Fruit fly (Drosophila melanogaster) whole organism, embryonic: ENCODE measurements around the gene CG8191.

Experiments
- Atf-2 ChIP-seq: fragments of 200-800 bp; sonication (Bioruptor generic); optimal IDR thresholded peaks from 2 replicates; lab custom pipeline; 2016; ENCODE audit warnings: missing biosample characterization, missing genetic modification characterization
- Bdp1 ChIP-seq: fragments of 200-800 bp; sonication (Bioruptor generic); optimal IDR thresholded peaks from 3 replicates; lab custom pipeline; 2016; ENCODE audit warnings: missing biosample characterization, missing genetic modification characterization
- CG10321 ChIP-seq: fragments of 200-800 bp; sonication (Bioruptor generic); IDR thresholded peaks from 2 replicates; pipeline ENCODE4 v1.3.6; 2022; ENCODE audit warnings: missing biosample characterization, missing genetic modification characterization
- CG11247 ChIP-seq: fragments of 200-800 bp; sonication (Bioruptor generic); IDR thresholded peaks from 2 replicates; pipeline ENCODE4 v1.3.6; 2022; ENCODE audit warnings: missing biosample characterization, missing genetic modification characterization
- CG11456 ChIP-seq: fragments of 200-800 bp; sonication (Bioruptor generic); IDR thresholded peaks from 3 replicates; pipeline ENCODE4 v1.3.6; 2022; ENCODE audit warnings: missing biosample characterization, missing genetic modification characterization
- CG11560 ChIP-seq: fragments of 200-800 bp; sonication (Bioruptor generic); IDR thresholded peaks from 3 replicates; pipeline ENCODE4 v1.3.6; 2022; ENCODE audit warnings: missing biosample characterization, missing genetic modification characterization
- CG12071 ChIP-seq: fragments of 200-800 bp; sonication (Bioruptor generic); optimal IDR thresholded peaks from 3 replicates; lab custom pipeline; 2018; ENCODE audit warnings: missing biosample characterization, mild to moderate bottlenecking, missing genetic modification characterization
- CG12659 ChIP-seq: fragments of 200-800 bp; sonication (Bioruptor generic); optimal IDR thresholded peaks from 3 replicates; lab custom pipeline; 2017; ENCODE audit warnings: mild to moderate bottlenecking, missing biosample characterization, missing genetic modification reagents, missing genetic modification characterization
- CG13123 ChIP-seq: fragments of 200-800 bp; sonication (Bioruptor generic); optimal IDR thresholded peaks from 2 replicates; lab custom pipeline; 2016; ENCODE audit warnings: missing biosample characterization, missing genetic modification characterization
- CG1647 ChIP-seq: fragments of 200-800 bp; sonication (Bioruptor generic); optimal IDR thresholded peaks from 3 replicates; lab custom pipeline; 2016; ENCODE audit warnings: missing biosample characterization, missing genetic modification characterization
- CG18011 ChIP-seq: fragments of 200-800 bp; sonication (Bioruptor generic); optimal IDR thresholded peaks from 2 replicates; lab custom pipeline; 2017; ENCODE audit warnings: missing biosample characterization, missing genetic modification characterization, mild to moderate bottlenecking, moderate library complexity, missing genotype
- CG1832 ChIP-seq: fragments of 200-800 bp; sonication (Bioruptor generic); optimal IDR thresholded peaks from 2 replicates; lab custom pipeline; 2017; ENCODE audit warnings: missing biosample characterization, mild to moderate bottlenecking, missing genetic modification characterization, inconsistent platforms
- CG18619 ChIP-seq: fragments of 200-800 bp; sonication (Bioruptor generic); optimal IDR thresholded peaks from 3 replicates; lab custom pipeline; 2017; ENCODE audit warnings: missing biosample characterization, mild to moderate bottlenecking, missing genetic modification characterization
- CG3163 ChIP-seq: fragments of 200-800 bp; sonication (Bioruptor generic); optimal IDR thresholded peaks from 3 replicates; lab custom pipeline; 2016; ENCODE audit warnings: missing biosample characterization, missing genetic modification characterization
- CG3847 ChIP-seq: fragments of 200-800 bp; sonication (Bioruptor generic); IDR thresholded peaks from 2 replicates; pipeline ENCODE4 v1.3.6; 2022; ENCODE audit warnings: missing biosample characterization, missing genetic modification characterization
- CG4617 ChIP-seq: fragments of 200-800 bp; sonication (Bioruptor generic); optimal IDR thresholded peaks from 3 replicates; lab custom pipeline; 2016; ENCODE audit warnings: missing biosample characterization, missing genetic modification characterization, borderline replicate concordance
- CG7271 ChIP-seq: fragments of 200-800 bp; sonication (Bioruptor generic); optimal IDR thresholded peaks from 2 replicates; lab custom pipeline; 2018; ENCODE audit warnings: missing biosample characterization, mild to moderate bottlenecking, missing genetic modification characterization, moderate library complexity
- CoRest ChIP-seq: fragments of 200-800 bp; sonication (Bioruptor generic); optimal IDR thresholded peaks from 3 replicates; lab custom pipeline; 2018; ENCODE audit warnings: missing biosample characterization, mild to moderate bottlenecking, missing genetic modification characterization, moderate library complexity
- D19A ChIP-seq: fragments of 200-800 bp; optimal IDR thresholded peaks from 3 replicates; lab custom pipeline; 2019; ENCODE audit warnings: missing biosample characterization, mild to moderate bottlenecking, missing genetic modification characterization, moderate library complexity
- Gug ChIP-seq: fragments of 200-800 bp; sonication (Bioruptor generic); IDR thresholded peaks from 4 replicates; pipeline ENCODE4 v1.3.6; 2022; ENCODE audit warnings: missing biosample characterization, missing genetic modification characterization
- Hey ChIP-seq: fragments of 200-800 bp; sonication (Bioruptor generic); optimal IDR thresholded peaks from 3 replicates; lab custom pipeline; 2018; ENCODE audit warnings: missing biosample characterization, mild to moderate bottlenecking, missing genetic modification characterization
- Hmx ChIP-seq: fragments of 200-800 bp; sonication (Bioruptor generic); optimal IDR thresholded peaks from 2 replicates; lab custom pipeline; 2016; ENCODE audit warnings: missing biosample characterization, missing genetic modification characterization
- Lhr ChIP-seq: fragments of 200-800 bp; sonication (Bioruptor generic); optimal IDR thresholded peaks from 3 replicates; lab custom pipeline; 2017; ENCODE audit warnings: mild to moderate bottlenecking, missing biosample characterization, missing genetic modification reagents, missing genetic modification characterization
- Lim3 ChIP-seq: fragments of 200-800 bp; sonication (Bioruptor generic); IDR thresholded peaks from 2 replicates; pipeline ENCODE4 v1.3.6; 2022; ENCODE audit warnings: missing biosample characterization, missing genetic modification characterization
- Lpt ChIP-seq: fragments of >200 bp; optimal IDR thresholded peaks from 2 replicates; lab custom pipeline; 2018; ENCODE audit warnings: missing biosample characterization, missing genetic modification characterization
- Nf-YB ChIP-seq: fragments of 200-800 bp; sonication (Bioruptor generic); optimal IDR thresholded peaks from 3 replicates; lab custom pipeline; 2019; ENCODE audit warnings: missing biosample characterization, mild to moderate bottlenecking, missing genetic modification characterization, moderate library complexity
- Poxn ChIP-seq: fragments of 200-800 bp; sonication (Bioruptor generic); IDR thresholded peaks from 2 replicates; pipeline ENCODE4 v1.3.6; 2022; ENCODE audit warnings: missing biosample characterization, missing genetic modification characterization
- Rx ChIP-seq: fragments of 200-800 bp; sonication (Bioruptor generic); IDR thresholded peaks from 2 replicates; pipeline ENCODE4 v1.3.6; 2022; ENCODE audit warnings: missing biosample characterization, missing genetic modification characterization
- Sox102F ChIP-seq: fragments of 200-800 bp; sonication (Bioruptor generic); optimal IDR thresholded peaks from 2 replicates; lab custom pipeline; 2018; ENCODE audit warnings: missing biosample characterization, mild to moderate bottlenecking, missing genetic modification characterization, moderate library complexity
- Trl ChIP-seq, 3 experiments: fragments of >200 bp in 2 of 3; fragments of 200-800 bp in 1 of 3; sonication (Bioruptor generic) in 1 of 3; optimal IDR thresholded peaks; 2 replicates in 1 of 3; 3 replicates in 2 of 3; lab custom pipeline; 2016 to 2017; ENCODE audit warnings: missing biosample characterization in 1 of 3, missing genetic modification characterization in 1 of 3
- bbx ChIP-seq: fragments of 200-800 bp; sonication (Bioruptor generic); IDR thresholded peaks from 2 replicates; pipeline ENCODE4 v1.3.6; 2022; ENCODE audit warnings: missing biosample characterization, missing genetic modification characterization; ENCODE audit not compliant: partially characterized antibody
- cwo ChIP-seq: fragments of 200-800 bp; sonication (Bioruptor generic); optimal IDR thresholded peaks from 3 replicates; lab custom pipeline; 2017; ENCODE audit warnings: missing biosample characterization, missing genetic modification characterization, mild to moderate bottlenecking, moderate library complexity, missing genetic modification reagents
- dan ChIP-seq: fragments of 200-800 bp; sonication (Bioruptor generic); IDR thresholded peaks from 2 replicates; pipeline ENCODE4 v1.3.6; 2022; ENCODE audit warnings: missing biosample characterization, missing genetic modification characterization
- eyg ChIP-seq: fragments of 200-800 bp; sonication (Bioruptor generic); optimal IDR thresholded peaks from 3 replicates; lab custom pipeline; 2016; ENCODE audit warnings: missing biosample characterization, missing genetic modification characterization
- fd3F ChIP-seq: fragments of 200-800 bp; sonication (Bioruptor generic); optimal IDR thresholded peaks from 2 replicates; lab custom pipeline; 2018; ENCODE audit warnings: missing biosample characterization, mild to moderate bottlenecking, missing genetic modification characterization, moderate library complexity
- fd96Cb ChIP-seq: fragments of 200-800 bp; sonication (Bioruptor generic); optimal IDR thresholded peaks from 2 replicates; lab custom pipeline; 2018; ENCODE audit warnings: missing biosample characterization, mild to moderate bottlenecking, missing genetic modification characterization, moderate library complexity
- gsb ChIP-seq: fragments of 200-800 bp; sonication (Bioruptor generic); IDR thresholded peaks from 2 replicates; pipeline ENCODE4 v1.3.6; 2022; ENCODE audit warnings: missing biosample characterization, missing genetic modification characterization
- jigr1 ChIP-seq: fragments of 200-800 bp; sonication (Bioruptor generic); IDR thresholded peaks from 3 replicates; pipeline ENCODE4 v1.3.6; 2022; ENCODE audit warnings: missing biosample characterization, missing genetic modification characterization
- jumu ChIP-seq: fragments of 200-800 bp; sonication (Bioruptor generic); optimal IDR thresholded peaks from 3 replicates; lab custom pipeline; 2016; ENCODE audit warnings: missing biosample characterization, missing genetic modification characterization
- lmd ChIP-seq: fragments of 200-800 bp; sonication (Bioruptor generic); IDR thresholded peaks from 2 replicates; pipeline ENCODE4 v1.3.6; 2022; ENCODE audit warnings: missing biosample characterization, missing genetic modification characterization
- nmo ChIP-seq: fragments of 200-800 bp; sonication (Bioruptor generic); optimal IDR thresholded peaks from 2 replicates; lab custom pipeline; 2018; ENCODE audit warnings: missing biosample characterization, mild to moderate bottlenecking, missing genetic modification characterization, moderate library complexity
- pfk ChIP-seq: fragments of 200-800 bp; sonication (Bioruptor generic); optimal IDR thresholded peaks from 2 replicates; lab custom pipeline; 2018; ENCODE audit warnings: missing biosample characterization, mild to moderate bottlenecking, missing genetic modification characterization, moderate library complexity
- pros ChIP-seq: fragments of 200-800 bp; sonication (Bioruptor generic); optimal IDR thresholded peaks from 3 replicates; lab custom pipeline; 2019; ENCODE audit warnings: missing biosample characterization, mild to moderate bottlenecking, missing genetic modification characterization, moderate library complexity
- repo ChIP-seq: fragments of 200-800 bp; sonication (Bioruptor generic); optimal IDR thresholded peaks from 2 replicates; lab custom pipeline; 2016; ENCODE audit warnings: missing biosample characterization, missing genetic modification characterization
- sc ChIP-seq, 3 experiments: fragments of >200 bp in 2 of 3; fragments of 200-800 bp in 1 of 3; sonication (Bioruptor generic) in 1 of 3; optimal IDR thresholded peaks; 2 replicates in 2 of 3; 3 replicates in 1 of 3; lab custom pipeline; 2017; ENCODE audit warnings: mild to moderate bottlenecking in 1 of 3, missing biosample characterization in 1 of 3, missing genetic modification characterization in 1 of 3, missing genetic modification reagents in 1 of 3
- shn ChIP-seq: fragments of 200-800 bp; sonication (Bioruptor generic); optimal IDR thresholded peaks from 3 replicates; lab custom pipeline; 2016; ENCODE audit warnings: missing biosample characterization, missing genetic modification characterization
- sug ChIP-seq: fragments of 200-800 bp; optimal IDR thresholded peaks from 2 replicates; lab custom pipeline; 2019; ENCODE audit warnings: missing biosample characterization, mild to moderate bottlenecking, missing genetic modification characterization, moderate library complexity
- tll ChIP-seq, 2 experiments: fragments of 200-800 bp in 1 of 2; fragments of >200 bp in 1 of 2; sonication (Bioruptor generic) in 1 of 2; optimal IDR thresholded peaks; 2 replicates each; lab custom pipeline; 2017 to 2019; ENCODE audit warnings: missing biosample characterization in 2 of 2, missing genetic modification characterization in 2 of 2, mild to moderate bottlenecking in 1 of 2, moderate library complexity in 1 of 2
- yki ChIP-seq: fragments of >200 bp; optimal IDR thresholded peaks from 3 replicates; lab custom pipeline; 2018

The CG8191 gene

dm6 chrX:15760447-15761297, 28.7 kb downstream of the CG8191 start, which contains the start of the genes Graf and mRpL3 (continued):
- no peak for TF ChIP-seq jumu (GFP tag; lab: Kevin White, UChicago)
- TF ChIP-seq CG3847, result no peak
- TF ChIP-seq CG13123 (GFP tag; lab: Kevin White, UChicago), result no peak
- TF ChIP-seq CoRest (tag; lab: Kevin White, UChicago), result no peak
- no peak for TF ChIP-seq CG7271 (tag; lab: Kevin White, UChicago)
- no peak for TF ChIP-seq CG4617
- no peak for TF ChIP-seq sug (tag; lab: Kevin White, UChicago)
- no peak for TF ChIP-seq sc (optimal IDR thresholded peaks at IDR 0.05; lab: Kevin White, UChicago)
- TF ChIP-seq sc (GFP tag; optimal IDR thresholded peaks at IDR 0.05; lab: Kevin White, UChicago), result no peak
- TF ChIP-seq Atf-2, result no peak
- TF ChIP-seq jigr1 (GFP tag; lab: Robert Waterston, UW), result no peak
- no peak for TF ChIP-seq pros (GFP tag; lab: Kevin White, UChicago)
- no peak for TF ChIP-seq Hey (tag; lab: Kevin White, UChicago)
- no peak for TF ChIP-seq D19A (tag; lab: Kevin White, UChicago)
- no peak for TF ChIP-seq CG3163 (GFP tag; lab: Kevin White, UChicago)
- TF ChIP-seq CG11456 (GFP tag; lab: Robert Waterston, UW), result no peak
- no peak for TF ChIP-seq Trl (optimal IDR thresholded peaks at IDR 0.05; lab: Kevin White, UChicago)
- TF ChIP-seq Trl (GFP tag; optimal IDR thresholded peaks at IDR 0.05; lab: Kevin White, UChicago), result no peak
- TF ChIP-seq eyg (GFP tag; lab: Kevin White, UChicago), result no peak
- peak in 1 of 2 experiments; percentile 2 for TF ChIP-seq tll (GFP tag; optimal IDR thresholded peaks at IDR 0.05; lab: Kevin White, UChicago)
- TF ChIP-seq Lhr (GFP tag; lab: Kevin White, UChicago), result no peak
- TF ChIP-seq Gug (GFP tag; lab: Robert Waterston, UW), result no peak
- peak; percentile 89 for TF ChIP-seq pfk
- no peak for TF ChIP-seq yki
- TF ChIP-seq CG12659 (GFP tag; lab: Kevin White, UChicago), result peak; percentile 8
- TF ChIP-seq CG18011 (GFP tag; lab: Kevin White, UChicago), result no peak
- TF ChIP-seq repo, result no peak
- no peak for TF ChIP-seq Rx (GFP tag; lab: Robert Waterston, UW)
- TF ChIP-seq CG10321 (GFP tag; lab: Robert Waterston, UW), result no peak
- TF ChIP-seq shn (GFP tag; lab: Kevin White, UChicago), result no peak
- peak; percentile 17 for TF ChIP-seq nmo (GFP tag; lab: Kevin White, UChicago)
- no peak for TF ChIP-seq fd3F (GFP tag; lab: Kevin White, UChicago)
- no peak for TF ChIP-seq CG12071 (GFP tag; lab: Kevin White, UChicago)
- no peak for TF ChIP-seq gsb
- no peak for TF ChIP-seq dan (GFP tag; lab: Robert Waterston, UW)
- TF ChIP-seq CG1832, result no peak
- TF ChIP-seq CG18619, result no peak
- TF ChIP-seq Poxn (GFP tag; lab: Robert Waterston, UW), result no peak
- TF ChIP-seq Lpt (GFP tag; lab: Kevin White, UChicago), result no peak
- no peak for TF ChIP-seq fd96Cb
- no peak for TF ChIP-seq Lim3 (GFP tag; lab: Robert Waterston, UW)
- TF ChIP-seq cwo (GFP tag; lab: Kevin White, UChicago), result no peak
- TF ChIP-seq CG11560 (tag; lab: Robert Waterston, UW), result no peak
- TF ChIP-seq Hmx (GFP tag; lab: Kevin White, UChicago), result no peak
- TF ChIP-seq lmd, result no peak
- no peak for TF ChIP-seq Nf-YB (GFP tag; lab: Kevin White, UChicago)
- TF ChIP-seq CG1647 (GFP tag; lab: Kevin White, UChicago), result no peak
- TF ChIP-seq bbx (GFP tag; lab: Robert Waterston, UW), result peak; percentile 96
- no peak for TF ChIP-seq Bdp1 (GFP tag; lab: Kevin White, UChicago)
- no peak for TF ChIP-seq Sox102F
- TF ChIP-seq CG11247 (GFP tag; lab: Robert Waterston, UW), result no peak
